Worm (Caenorhabditis elegans) whole organism, mixed stage, embryonic: ENCODE results near the gene T22F3.2.
A peak's percentile ranks its signal among the peaks of the same experiment; 100 is the strongest.
"Not testable (repeated sequence)": the region's sequence is repeated elsewhere in the genome, so short reads cannot be mapped to it uniquely, and the experiment has no call there.

Experiments used
- M03D4.4 ChIP-seq: sonication (generic microtip); optimal IDR thresholded peaks from 2 replicates; lab custom pipeline; 2017; ENCODE audit warnings: mild to moderate bottlenecking, missing genetic modification characterization, missing compliant biosample characterization
- bed-3 ChIP-seq: fragments of 200-800 bp; sonication (Bioruptor generic); optimal IDR thresholded peaks from 3 replicates; lab custom pipeline; 2018; ENCODE audit warnings: mild to moderate bottlenecking, missing genetic modification characterization, moderate library complexity, missing compliant biosample characterization
- blmp-1 ChIP-seq: fragments of 150-350 bp; optimal IDR thresholded peaks from 2 replicates; lab custom pipeline; 2014; ENCODE audit warnings: missing biosample characterization, missing genetic modification characterization
- ceh-39 ChIP-seq: fragments of 150-350 bp; optimal IDR thresholded peaks from 2 replicates; lab custom pipeline; 2014; ENCODE audit warnings: missing biosample characterization, missing genetic modification characterization
- ceh-83 ChIP-seq: fragments of 200-800 bp; sonication (Bioruptor generic); optimal IDR thresholded peaks from 2 replicates; lab custom pipeline; 2018; ENCODE audit warnings: mild to moderate bottlenecking, missing genetic modification characterization, missing compliant biosample characterization
- cnd-1 ChIP-seq: fragments of 200-800 bp; sonication (Bioruptor generic); optimal IDR thresholded peaks from 2 replicates; lab custom pipeline; 2018; ENCODE audit warnings: mild to moderate bottlenecking, missing genetic modification characterization, missing compliant biosample characterization
- drap-1 ChIP-seq: fragments of 200-800 bp; sonication (Bioruptor generic); optimal IDR thresholded peaks from 3 replicates; lab custom pipeline; 2018; ENCODE audit warnings: mild to moderate bottlenecking, missing genetic modification characterization, missing compliant biosample characterization
- elt-1 ChIP-seq: sonication (generic microtip); optimal IDR thresholded peaks from 2 replicates; lab custom pipeline; 2017; ENCODE audit warnings: missing genetic modification characterization, mild to moderate bottlenecking, missing compliant biosample characterization, antibody characterized with exemption, moderate library complexity, borderline replicate concordance; ENCODE audit not compliant: insufficient read depth
- elt-3 ChIP-seq: fragments of 150-350 bp; optimal IDR thresholded peaks from 2 replicates; lab custom pipeline; 2014; ENCODE audit warnings: missing biosample characterization, missing genetic modification characterization
- ham-2 ChIP-seq: fragments of 200-800 bp; sonication (Bioruptor generic); optimal IDR thresholded peaks from 2 replicates; lab custom pipeline; 2018; ENCODE audit warnings: mild to moderate bottlenecking, missing genetic modification characterization, missing compliant biosample characterization
- hlh-1 ChIP-seq: fragments of 150-350 bp; optimal IDR thresholded peaks from 2 replicates; lab custom pipeline; 2014; ENCODE audit warnings: missing biosample characterization, missing genetic modification reagents, missing genetic modification characterization
- lin-13 ChIP-seq: fragments of 150-350 bp; optimal IDR thresholded peaks from 2 replicates; lab custom pipeline; 2014; ENCODE audit warnings: missing biosample characterization, missing genetic modification characterization
- lin-32 ChIP-seq: fragments of 200-800 bp; sonication (Bioruptor generic); optimal IDR thresholded peaks from 2 replicates; lab custom pipeline; 2018; ENCODE audit warnings: mild to moderate bottlenecking, missing genetic modification characterization, missing compliant biosample characterization
- mab-5 ChIP-seq: fragments of 150-350 bp; optimal IDR thresholded peaks from 2 replicates; lab custom pipeline; 2014; ENCODE audit warnings: missing biosample characterization, missing genetic modification characterization
- mep-1 ChIP-seq: fragments of 150-350 bp; optimal IDR thresholded peaks from 2 replicates; lab custom pipeline; 2017; ENCODE audit warnings: missing biosample characterization, missing genetic modification reagents, missing genetic modification characterization, inconsistent platforms
- mls-2 ChIP-seq: sonication (generic microtip); optimal IDR thresholded peaks from 2 replicates; lab custom pipeline; 2016; ENCODE audit warnings: mild to moderate bottlenecking, missing genetic modification characterization, moderate library complexity, missing compliant biosample characterization
- nhr-12 ChIP-seq: fragments of 150-350 bp; optimal IDR thresholded peaks from 2 replicates; lab custom pipeline; 2014; ENCODE audit warnings: missing biosample characterization, missing genetic modification characterization
- nhr-2 ChIP-seq: fragments of 150-350 bp; optimal IDR thresholded peaks from 2 replicates; lab custom pipeline; 2014; ENCODE audit warnings: missing biosample characterization, missing genetic modification characterization
- nhr-237 ChIP-seq: fragments of 150-350 bp; optimal IDR thresholded peaks from 2 replicates; lab custom pipeline; 2014; ENCODE audit warnings: missing biosample characterization, missing genetic modification characterization
- nhr-76 ChIP-seq: sonication (generic microtip); optimal IDR thresholded peaks from 2 replicates; lab custom pipeline; 2017; ENCODE audit warnings: missing biosample characterization, missing genetic modification characterization
- sem-2 ChIP-seq: fragments of 200-800 bp; sonication (Bioruptor generic); optimal IDR thresholded peaks from 2 replicates; lab custom pipeline; 2018; ENCODE audit warnings: mild to moderate bottlenecking, missing genetic modification characterization, missing compliant biosample characterization
- snpc-4 ChIP-seq: fragments of 150-350 bp; optimal IDR thresholded peaks from 2 replicates; lab custom pipeline; 2014; ENCODE audit warnings: missing biosample characterization, missing genetic modification characterization
- sptf-1 ChIP-seq: sonication (generic microtip); optimal IDR thresholded peaks from 2 replicates; lab custom pipeline; 2017; ENCODE audit warnings: mild to moderate bottlenecking, missing genetic modification characterization, moderate library complexity, missing compliant biosample characterization
- unc-120 ChIP-seq: sonication (generic microtip); optimal IDR thresholded peaks from 2 replicates; lab custom pipeline; 2017; ENCODE audit warnings: missing genetic modification characterization, missing compliant biosample characterization; ENCODE audit not compliant: poor library complexity, severe bottlenecking
- zip-8 ChIP-seq: fragments of 150-350 bp; optimal IDR thresholded peaks from 2 replicates; lab custom pipeline; 2014; ENCODE audit warnings: missing biosample characterization, missing genetic modification characterization

Gene T22F3.2

DNA sequence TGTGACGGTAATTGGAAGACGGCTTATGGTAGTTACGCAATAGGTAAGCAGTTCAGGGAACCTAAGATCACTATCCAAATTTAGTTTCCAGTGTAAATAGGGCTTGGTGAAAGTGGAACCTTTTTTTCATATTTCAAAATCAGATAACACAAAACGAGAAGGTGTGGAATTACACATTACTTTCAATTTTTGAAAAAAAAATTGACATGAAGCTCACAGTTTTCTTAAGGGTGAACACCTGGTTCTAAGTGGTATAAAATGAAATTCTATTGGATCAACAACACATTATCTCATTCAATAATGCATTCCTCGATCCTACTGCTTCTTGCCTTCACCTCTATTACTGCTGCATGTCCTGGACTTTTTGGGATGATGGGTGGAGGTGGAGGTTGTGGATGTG is 30.5 kb upstream of the T22F3.2 start, which contains the start of gene grl-30:
Gene grl-30 (plus strand): TSS at position 301 of the 400 bp plus-strand sequence.
- TF ChIP-seq zip-8 (peak; percentile 20), blmp-1 (tag; lab: Kevin White, UChicago) (no peak)

DNA sequence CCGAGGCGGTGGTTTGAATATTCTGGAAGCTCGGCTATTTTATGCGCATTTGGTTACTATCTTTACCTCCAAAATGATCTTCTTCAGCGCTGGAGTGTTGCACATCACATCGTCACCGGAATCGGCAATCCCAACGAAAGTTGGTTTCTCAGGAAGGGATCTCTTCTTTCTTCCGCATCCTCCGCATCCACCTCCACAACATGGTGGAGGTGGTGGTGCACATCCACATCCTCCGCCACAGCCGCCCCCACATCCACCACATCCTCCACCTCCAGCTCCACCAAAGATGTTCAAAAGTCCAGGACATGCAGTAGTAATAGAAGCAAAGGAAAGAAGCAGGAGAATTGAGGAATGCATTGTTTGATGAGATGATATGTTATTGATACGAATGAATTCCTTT is 29.0 kb upstream of the T22F3.2 start, which contains the start of gene grl-31:
Gene grl-31 (minus strand): TSS at position 357 of the 400 bp plus-strand sequence.
- TF ChIP-seq elt-3 (tag; lab: Kevin White, UChicago) (no peak), nhr-12 (tag; lab: Kevin White, UChicago) (no peak), nhr-2 (tag; lab: Kevin White, UChicago) (no peak), blmp-1 (tag; lab: Kevin White, UChicago) (no peak), ham-2 (GFP tag; lab: Kevin White, UChicago) (no peak), mls-2 (no peak)

DNA sequence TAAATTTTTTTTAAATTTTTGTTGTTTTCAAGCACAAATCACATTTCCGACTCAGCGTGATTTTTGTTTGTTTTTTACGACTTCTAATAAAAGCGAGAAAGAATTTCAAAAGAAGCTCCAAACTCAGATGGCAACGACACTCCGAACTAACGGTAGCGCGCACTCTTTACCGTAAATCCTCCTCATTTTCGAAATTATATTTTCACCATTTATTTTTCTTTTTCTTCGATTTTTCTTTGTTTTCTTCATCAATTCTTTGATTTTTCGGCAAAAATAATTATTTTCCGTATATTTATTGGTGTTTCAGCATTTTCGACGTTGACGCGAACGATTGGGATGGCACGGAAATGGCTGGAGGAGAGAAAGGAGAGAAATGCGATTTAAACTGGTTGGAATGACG is 27.7 kb upstream of the T22F3.2 start, which contains the start of gene T24A6.1:
Gene T24A6.1 (plus strand): TSS at position 301 of the 400 bp plus-strand sequence.
- not testable (repeated sequence) for TF ChIP-seq mep-1 (tag; lab: Kevin White, UChicago); ceh-83 (GFP tag; lab: Kevin White, UChicago); M03D4.4 (tag; lab: Kevin White, UChicago)
- TF ChIP-seq, all 35 proteins: peak for 0; not testable (repeated sequence) for 35

ce11 chrV:3562824-3563223 is 23.6 kb upstream of the T22F3.2 start, which contains the start of gene T24A6.16:
TSS of gene T24A6.16 (minus strand) at chrV:3562924.
- not testable (repeated sequence) for TF ChIP-seq ceh-83 (GFP tag; lab: Kevin White, UChicago); cnd-1 (tag; lab: Kevin White, UChicago); snpc-4 (tag; lab: Kevin White, UChicago)

ce11 chrV:3564335-3564734 is 22.1 kb upstream of the T22F3.2 start, which contains the start of gene T24A6.17:
TSS of gene T24A6.17 (minus strand) at chrV:3564435.
- TF ChIP-seq elt-3 (tag; lab: Kevin White, UChicago); drap-1 (GFP tag; lab: Kevin White, UChicago); sem-2 (GFP tag; lab: Kevin White, UChicago): not testable (repeated sequence)

DNA sequence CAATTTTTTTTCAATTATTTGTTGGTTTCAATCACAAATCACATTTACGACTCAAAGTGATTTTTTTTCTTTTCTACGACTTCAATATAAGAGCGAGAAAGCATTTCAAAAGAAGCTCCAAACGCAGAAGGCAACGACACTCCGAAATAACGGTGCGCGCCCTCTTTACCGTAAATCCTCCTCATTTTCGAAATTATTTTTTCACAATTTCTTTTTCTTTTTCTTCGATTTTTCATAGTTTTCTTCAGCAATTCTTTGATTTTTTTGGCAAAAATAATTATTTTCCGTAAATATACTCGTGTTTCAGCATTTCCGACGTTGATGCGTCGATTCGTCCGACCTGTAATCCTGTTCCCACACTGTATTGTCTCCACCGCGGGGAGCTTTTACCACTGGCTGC is 15.7 kb upstream of the T22F3.2 start, which contains the start of gene F40C5.2:
Gene F40C5.2 (plus strand): TSS at position 301 of the 400 bp plus-strand sequence.
- TF ChIP-seq mls-2; zip-8; snpc-4 (tag; lab: Kevin White, UChicago): not testable (repeated sequence)
- TF ChIP-seq, all 35 proteins: peak for 0; not testable (repeated sequence) for 35

DNA sequence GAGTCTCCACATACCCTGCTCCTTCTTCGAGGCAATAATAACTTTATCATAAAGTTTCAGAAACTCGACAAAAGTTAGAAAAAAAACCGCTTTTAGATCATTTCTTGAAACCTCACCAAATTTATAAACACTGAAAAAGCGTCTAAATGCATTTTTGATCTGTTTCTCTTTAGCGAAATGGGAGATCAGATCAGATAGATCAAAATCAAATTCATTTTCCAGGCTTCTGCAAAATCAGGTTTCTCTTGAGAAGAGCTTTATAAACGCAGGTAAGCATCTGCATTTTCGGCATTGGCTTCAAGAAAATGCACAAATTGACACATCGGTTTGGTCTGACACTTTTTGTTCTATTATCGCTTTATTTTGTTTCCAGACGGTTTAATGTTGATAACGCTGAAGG is 14.0 kb upstream of the T22F3.2 start, which contains the start of gene F40C5.1:
Gene F40C5.1 (plus strand): TSS at position 301 of the 400 bp plus-strand sequence.
- not testable (repeated sequence) for TF ChIP-seq mab-5 (tag; lab: Kevin White, UChicago); bed-3; lin-32 (GFP tag; lab: Kevin White, UChicago)

- TF ChIP-seq mls-2 (no peak), nhr-76 (no peak), ham-2 (GFP tag; lab: Kevin White, UChicago) (no peak), sptf-1 (tag; lab: Kevin White, UChicago) (no peak), unc-120 (tag; lab: Kevin White, UChicago) (no peak), lin-32 (GFP tag; lab: Kevin White, UChicago) (no peak), nhr-237 (tag; lab: Kevin White, UChicago) (no peak), lin-13 (no peak), mab-5 (tag; lab: Kevin White, UChicago) (no peak), drap-1 (GFP tag; lab: Kevin White, UChicago) (no peak), sem-2 (GFP tag; lab: Kevin White, UChicago) (no peak), ceh-39 (no peak), elt-1 (tag; lab: Kevin White, UChicago) (no peak), snpc-4 (tag; lab: Kevin White, UChicago) (no peak), hlh-1 (no peak)
These were observed 10.7 kb upstream of the T22F3.2 start, which contains the start of gene grl-27 for ce11 chrV:3575759-3576158. TSS of gene grl-27 (minus strand) at chrV:3575859.
